Fruit fly (Drosophila melanogaster) Kc167 (cell line): ENCODE measurements around the gene CG7139.

Experiments
- Myc ChIP-seq: fragments of >200 bp; optimal IDR thresholded peaks from 2 replicates; lab custom pipeline; 2017; ENCODE audit warnings: missing external identifiers
- Sin3A ChIP-seq: fragments of >200 bp; optimal IDR thresholded peaks from 2 replicates; lab custom pipeline; 2018; ENCODE audit warnings: missing external identifiers
- h ChIP-seq: fragments of >200 bp; optimal IDR thresholded peaks from 3 replicates; lab custom pipeline; 2018; ENCODE audit warnings: missing external identifiers
- insv ChIP-seq: fragments of >200 bp; optimal IDR thresholded peaks from 3 replicates; lab custom pipeline; 2018; ENCODE audit warnings: missing external identifiers
- psq ChIP-seq: fragments of >200 bp; optimal IDR thresholded peaks from 2 replicates; lab custom pipeline; 2017; ENCODE audit warnings: missing external identifiers
- ttk ChIP-seq: sonication (Bioruptor generic); optimal IDR thresholded peaks from 2 replicates; lab custom pipeline; 2017; ENCODE audit warnings: missing external identifiers

dm6 chr3L:22074347-22074971 lies 2.8 kb upstream of the CG7139 start, which contains the start of gene CG7133:
- no peak for TF ChIP-seq psq
- TF ChIP-seq insv: no peak
- TF ChIP-seq ttk (lab: Kevin White, UChicago): no peak
- no peak for TF ChIP-seq Sin3A
- no peak for TF ChIP-seq h (lab: Kevin White, UChicago)
- no peak for TF ChIP-seq Myc (lab: Kevin White, UChicago)
